Worm (Caenorhabditis elegans) whole organism, mixed stage, embryonic: ENCODE results near the gene osta-3.

Experiments used
- lin-32 ChIP-seq: fragments of 200-800 bp; sonication (Bioruptor generic); optimal IDR thresholded peaks from 2 replicates; lab custom pipeline; 2018; ENCODE audit warnings: mild to moderate bottlenecking, missing genetic modification characterization, missing compliant biosample characterization
- unc-62 ChIP-seq: fragments of 150-350 bp; optimal IDR thresholded peaks from 2 replicates; lab custom pipeline; 2014; ENCODE audit warnings: missing biosample characterization, missing genetic modification reagents, missing genetic modification characterization

- TF ChIP-seq lin-32 (no peak), unc-62 (GFP tag; lab: Kevin White, UChicago) (no peak)
Observed at ce11 chrII:14811472-14811871, 859 bp upstream of the osta-3 start.
